Worm (Caenorhabditis elegans) whole organism, mixed stage, embryonic: ENCODE results near the gene gos-28.

ENCODE experiments used
- blmp-1 ChIP-seq: fragments of 150-350 bp; optimal IDR thresholded peaks from 2 replicates; lab custom pipeline; 2014; ENCODE audit warnings: missing biosample characterization, missing genetic modification characterization
- cnd-1 ChIP-seq: fragments of 200-800 bp; sonication (Bioruptor generic); optimal IDR thresholded peaks from 2 replicates; lab custom pipeline; 2018; ENCODE audit warnings: mild to moderate bottlenecking, missing genetic modification characterization, missing compliant biosample characterization
- drap-1 ChIP-seq: fragments of 200-800 bp; sonication (Bioruptor generic); optimal IDR thresholded peaks from 3 replicates; lab custom pipeline; 2018; ENCODE audit warnings: mild to moderate bottlenecking, missing genetic modification characterization, missing compliant biosample characterization
- ham-2 ChIP-seq: fragments of 200-800 bp; sonication (Bioruptor generic); optimal IDR thresholded peaks from 2 replicates; lab custom pipeline; 2018; ENCODE audit warnings: mild to moderate bottlenecking, missing genetic modification characterization, missing compliant biosample characterization
- mab-5 ChIP-seq: fragments of 150-350 bp; optimal IDR thresholded peaks from 2 replicates; lab custom pipeline; 2014; ENCODE audit warnings: missing biosample characterization, missing genetic modification characterization
- mep-1 ChIP-seq: fragments of 150-350 bp; optimal IDR thresholded peaks from 2 replicates; lab custom pipeline; 2017; ENCODE audit warnings: missing biosample characterization, missing genetic modification reagents, missing genetic modification characterization, inconsistent platforms
- nhr-237 ChIP-seq: fragments of 150-350 bp; optimal IDR thresholded peaks from 2 replicates; lab custom pipeline; 2014; ENCODE audit warnings: missing biosample characterization, missing genetic modification characterization
- unc-120 ChIP-seq: sonication (generic microtip); optimal IDR thresholded peaks from 2 replicates; lab custom pipeline; 2017; ENCODE audit warnings: missing genetic modification characterization, missing compliant biosample characterization; ENCODE audit not compliant: poor library complexity, severe bottlenecking
- unc-39 ChIP-seq: fragments of 150-350 bp; optimal IDR thresholded peaks from 2 replicates; lab custom pipeline; 2014; ENCODE audit warnings: missing biosample characterization, missing genetic modification characterization
- ztf-11 ChIP-seq: fragments of 150-350 bp; optimal IDR thresholded peaks from 2 replicates; lab custom pipeline; 2014; ENCODE audit warnings: missing biosample characterization, missing genetic modification characterization

ce11 chrIII:7357356-7357755, 8.4 kb upstream of the gos-28 start, which contains the start of gene F08F8.10:
- TF ChIP-seq mab-5 (tag; lab: Kevin White, UChicago) (no peak), drap-1 (no peak), blmp-1 (tag; lab: Kevin White, UChicago) (no peak), cnd-1 (tag; lab: Kevin White, UChicago) (no peak), unc-120 (tag; lab: Kevin White, UChicago) (no peak), mep-1 (no peak), nhr-237 (no peak), ztf-11 (tag; lab: Kevin White, UChicago) (no peak), unc-39 (tag; lab: Kevin White, UChicago) (no peak), ham-2 (GFP tag; lab: Kevin White, UChicago) (no peak)
